Fruit fly (Drosophila melanogaster): ENCODE results near the gene ND-B14.5A.

Gene ND-B14.5A

DNA sequence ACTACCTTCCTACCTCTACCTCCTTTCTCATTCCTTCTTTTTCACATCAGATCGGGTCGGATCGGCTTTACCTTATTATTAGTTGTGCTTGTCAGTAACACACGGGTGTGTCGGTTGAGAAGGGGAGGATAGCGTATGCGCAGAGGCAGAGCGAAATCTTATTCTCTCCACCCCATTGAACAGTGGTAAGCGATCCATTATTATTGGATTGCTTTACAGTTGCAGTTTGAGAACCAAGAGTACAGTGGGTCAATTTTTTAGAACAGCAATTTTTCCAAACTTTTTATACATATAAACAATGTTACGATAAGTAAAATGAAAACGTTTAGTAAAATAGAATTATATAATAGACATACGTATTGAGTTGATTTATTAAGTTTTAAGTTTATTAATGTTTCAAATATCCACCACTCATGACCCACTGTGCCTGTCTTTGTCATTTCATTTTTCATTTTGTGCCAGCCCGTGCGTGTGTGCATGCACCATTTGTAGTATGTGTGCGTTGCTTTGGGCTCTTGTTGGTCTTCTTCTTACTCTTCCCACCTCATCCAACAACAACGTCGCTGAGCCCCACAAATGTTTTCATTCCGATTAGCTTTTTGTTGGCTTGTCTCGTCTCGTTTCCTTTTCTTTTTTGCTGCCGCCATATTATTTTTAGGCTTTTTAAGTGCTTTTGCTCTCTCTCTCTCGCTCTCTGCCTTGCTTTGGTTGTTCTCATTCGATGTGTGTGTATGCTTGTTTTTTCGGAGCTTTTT, 34.6 kb upstream of the ND-B14.5A start (continued):
- peak; percentile 72 for TF ChIP-seq knrl (GFP tag; IDR thresholded peaks at IDR 0.05; ENCODE audit: partially characterized antibody)
- TF ChIP-seq Drgx (GFP tag; IDR thresholded peaks at IDR 0.05) = peak; percentile 98
- peak; percentile 85 for TF ChIP-seq slp2 (GFP tag; optimal IDR thresholded peaks at IDR 0.05)
- TF ChIP-seq Myb (GFP tag; optimal IDR thresholded peaks at IDR 0.05) = peak; percentile 32
- peak; percentile 98 for TF ChIP-seq slou (GFP tag; optimal IDR thresholded peaks at IDR 0.05)
- TF ChIP-seq MBD-R2 (GFP tag; IDR thresholded peaks at IDR 0.05) = peak; percentile 96
- peak; percentile 99 for TF ChIP-seq croc (GFP tag; conservative IDR thresholded peaks at IDR 0.05)
- TF ChIP-seq CG2875 (GFP tag; optimal IDR thresholded peaks at IDR 0.05) = peak; percentile 97
- peak; percentile 97 for TF ChIP-seq sens-2 (GFP tag; IDR thresholded peaks at IDR 0.05)
- TF ChIP-seq CG9797 (GFP tag; optimal IDR thresholded peaks at IDR 0.05) = peak; percentile 17
- no peak for TF ChIP-seq mld (GFP tag; IDR thresholded peaks at IDR 0.05; ENCODE audit: partially characterized antibody)
- peak; percentile 100 for TF ChIP-seq CG18599 (GFP tag; optimal IDR thresholded peaks at IDR 0.05)
- TF ChIP-seq chn (GFP tag; optimal IDR thresholded peaks at IDR 0.05) = peak; percentile 96
- no peak; the same call in 2 of the 3 replicates for TF ChIP-seq zen2 (GFP tag; IDR thresholded peaks at IDR 0.05; ENCODE audit: partially characterized antibody)
- TF ChIP-seq wek (GFP tag; optimal IDR thresholded peaks at IDR 0.05) = peak; percentile 93
- TF ChIP-seq fd96Cb (tag; optimal IDR thresholded peaks at IDR 0.05) = peak; percentile 99
- TF ChIP-seq tap (tag; optimal IDR thresholded peaks at IDR 0.05) = peak; percentile 99
- peak; percentile 96 for TF ChIP-seq Camta (GFP tag; optimal IDR thresholded peaks at IDR 0.05)
- peak in 1 of 2 experiments; percentile 97 for TF ChIP-seq Eip74EF (GFP tag; optimal IDR thresholded peaks at IDR 0.05)
- TF ChIP-seq CG8281 (tag; optimal IDR thresholded peaks at IDR 0.05) = peak; percentile 95
- peak; percentile 97 for TF ChIP-seq CG3065 (GFP tag; optimal IDR thresholded peaks at IDR 0.05)
- TF ChIP-seq CG11456 (GFP tag; IDR thresholded peaks at IDR 0.05) = peak; percentile 98
- TF ChIP-seq Dref (GFP tag; IDR thresholded peaks at IDR 0.05) = peak; percentile 42
- TF ChIP-seq CG12659 (GFP tag; optimal IDR thresholded peaks at IDR 0.05) = peak; percentile 98
- TF ChIP-seq CG10979 (tag; optimal IDR thresholded peaks at IDR 0.05) = peak; percentile 99
- TF ChIP-seq wdn (GFP tag; IDR thresholded peaks at IDR 0.05) = peak; percentile 98
- peak; percentile 100 for TF ChIP-seq CG2712 (tag; optimal IDR thresholded peaks at IDR 0.05)
- TF ChIP-seq CG1603 (tag; optimal IDR thresholded peaks at IDR 0.05) = peak; percentile 94
- TF ChIP-seq Awh (GFP tag; IDR thresholded peaks at IDR 0.05) = peak; percentile 99
- TF ChIP-seq btn (GFP tag; optimal IDR thresholded peaks at IDR 0.05) = peak; percentile 72
- peak; percentile 98 for TF ChIP-seq jigr1 (GFP tag; IDR thresholded peaks at IDR 0.05)
- peak; percentile 98 for TF ChIP-seq ttk (GFP tag; IDR thresholded peaks at IDR 0.05)
- peak; percentile 97 for TF ChIP-seq Nf-YA (GFP tag; IDR thresholded peaks at IDR 0.05)
- TF ChIP-seq exex (tag; optimal IDR thresholded peaks at IDR 0.05) = peak; percentile 93
- peak; percentile 98 for TF ChIP-seq sug (tag; optimal IDR thresholded peaks at IDR 0.05)
- TF ChIP-seq CG18262 (tag; optimal IDR thresholded peaks at IDR 0.05) = peak; percentile 99
- TF ChIP-seq CG10321 (GFP tag; IDR thresholded peaks at IDR 0.05) = peak; percentile 80
- TF ChIP-seq bigmax (GFP tag; optimal IDR thresholded peaks at IDR 0.05) = peak; percentile 79
- TF ChIP-seq stwl (tag; optimal IDR thresholded peaks at IDR 0.05) = peak; percentile 87
- peak; percentile 99 for TF ChIP-seq CG7271 (tag; optimal IDR thresholded peaks at IDR 0.05)
- peak; percentile 98 for TF ChIP-seq D19A (tag; optimal IDR thresholded peaks at IDR 0.05)
- TF ChIP-seq sr (GFP tag; IDR thresholded peaks at IDR 0.05) = peak; percentile 81; the same call in 2 of the 3 replicates
- no peak for TF ChIP-seq br (optimal IDR thresholded peaks at IDR 0.05)
- TF ChIP-seq bowl (GFP tag; IDR thresholded peaks at IDR 0.05) = peak; percentile 96
- peak; percentile 86 for TF ChIP-seq D19B (GFP tag; optimal IDR thresholded peaks at IDR 0.05)
- peak; percentile 97 for TF ChIP-seq Poxn (GFP tag; IDR thresholded peaks at IDR 0.05)
- peak; percentile 71 for TF ChIP-seq dm (GFP tag; optimal IDR thresholded peaks at IDR 0.05)
- peak; percentile 98 for TF ChIP-seq sqz (GFP tag; optimal IDR thresholded peaks at IDR 0.05)
- TF ChIP-seq Doc2 (GFP tag; IDR thresholded peaks at IDR 0.05) = peak; percentile 95
